Worm (Caenorhabditis elegans): ENCODE results near the gene C49F5.13.
"Not testable (repeated sequence)": the region's sequence is repeated elsewhere in the genome, so short reads cannot be mapped to it uniquely, and the experiment has no call there.

The C49F5.13 gene

ce11 chrX:11961103-11961502, at the start of gene C49F5.13:
C49F5.13 (plus strand) TSS chrX:11961403.
- TF ChIP-seq ceh-91 (GFP tag; IDR thresholded peaks at IDR 0.05); nhr-80 (tag; optimal IDR thresholded peaks at IDR 0.05); egl-44 (GFP tag; IDR thresholded peaks at IDR 0.05): not testable (repeated sequence)

- no peak for TF ChIP-seq mes-4 (tag; optimal IDR thresholded peaks at IDR 0.05)
These were observed 47.4 kb upstream of the C49F5.13 start, which contains the start of gene Y62H9A.12 for ce11 chrX:11913824-11914223. Y62H9A.12 (plus strand) TSS chrX:11914124.

DNA sequence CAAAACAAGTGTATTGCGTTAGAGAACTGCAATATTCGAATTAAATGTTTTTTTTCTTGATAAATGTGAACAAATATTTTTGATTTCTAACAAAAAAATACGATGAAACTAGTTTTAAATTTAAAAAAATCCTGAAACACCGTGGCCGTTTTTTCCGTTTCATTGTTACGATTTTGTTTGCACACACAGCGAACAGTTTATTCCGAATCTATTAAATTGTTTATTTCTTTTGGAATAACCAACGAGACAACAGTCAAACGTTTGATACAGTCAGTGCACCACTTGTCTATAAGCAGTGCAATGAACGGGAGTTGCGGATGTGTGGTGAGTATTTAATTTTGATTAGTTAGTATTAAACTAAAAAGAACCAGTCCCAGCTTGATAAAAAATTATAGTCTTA, 44.5 kb upstream of the C49F5.13 start, which contains the start of gene Y62H9A.13:
TSS of gene Y62H9A.13 (plus strand) at position 301 of the 400 bp plus-strand sequence.
- TF ChIP-seq F37B4.10 (GFP tag; IDR thresholded peaks at IDR 0.05) (no peak), nfya-1 (tag; optimal IDR thresholded peaks at IDR 0.05; ENCODE audit: borderline replicate concordance, insufficient read depth) (no peak), attf-3 (GFP tag; conservative IDR thresholded peaks at IDR 0.05) (no peak), dpl-1 (GFP tag; optimal IDR thresholded peaks at IDR 0.05) (no peak), madf-10 (tag; optimal IDR thresholded peaks at IDR 0.05) (no peak), ztf-28 (GFP tag; IDR thresholded peaks at IDR 0.05) (no peak), nhr-27 (tag; optimal IDR thresholded peaks at IDR 0.05) (no peak), athp-1 (tag; optimal IDR thresholded peaks at IDR 0.05) (no peak), mxl-1 (tag; optimal IDR thresholded peaks at IDR 0.05) (no peak)

DNA sequence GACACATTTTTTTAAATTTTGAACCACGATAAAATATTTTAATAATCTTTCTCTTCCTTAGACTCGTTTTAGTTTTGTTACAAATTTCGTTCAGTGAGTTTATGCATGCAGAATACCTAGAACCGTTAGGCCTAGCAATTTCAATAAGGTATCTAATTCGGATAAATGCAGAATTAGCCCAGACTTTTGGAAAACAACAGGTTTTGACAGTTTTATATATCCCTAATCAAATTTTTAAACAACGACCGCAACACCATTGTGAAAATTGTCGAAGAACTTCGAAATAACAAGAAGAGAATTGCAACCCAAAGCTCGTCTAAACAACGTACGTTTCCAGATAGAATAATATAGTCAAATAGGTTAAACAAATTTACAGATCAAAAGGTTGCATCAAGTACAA, 43.2 kb upstream of the C49F5.13 start, which contains the start of gene Y62H9A.16:
TSS of gene Y62H9A.16 (plus strand) at position 301 of the 400 bp plus-strand sequence.
- no peak for TF ChIP-seq ceh-100 (GFP tag; IDR thresholded peaks at IDR 0.05)
- TF ChIP-seq Y53G8AR.9 (GFP tag; conservative IDR thresholded peaks at IDR 0.05): no peak
- no peak for TF ChIP-seq tbx-9 (tag; optimal IDR thresholded peaks at IDR 0.05; ENCODE audit: borderline replicate concordance)
- TF ChIP-seq him-1 (tag; optimal IDR thresholded peaks at IDR 0.05): no peak
- TF ChIP-seq tlf-1 (GFP tag; optimal IDR thresholded peaks at IDR 0.05): no peak
- TF ChIP-seq Y79H2A.3 (GFP tag; conservative IDR thresholded peaks at IDR 0.05): no peak
- no peak for TF ChIP-seq F22D6.2 (tag; optimal IDR thresholded peaks at IDR 0.05)

DNA sequence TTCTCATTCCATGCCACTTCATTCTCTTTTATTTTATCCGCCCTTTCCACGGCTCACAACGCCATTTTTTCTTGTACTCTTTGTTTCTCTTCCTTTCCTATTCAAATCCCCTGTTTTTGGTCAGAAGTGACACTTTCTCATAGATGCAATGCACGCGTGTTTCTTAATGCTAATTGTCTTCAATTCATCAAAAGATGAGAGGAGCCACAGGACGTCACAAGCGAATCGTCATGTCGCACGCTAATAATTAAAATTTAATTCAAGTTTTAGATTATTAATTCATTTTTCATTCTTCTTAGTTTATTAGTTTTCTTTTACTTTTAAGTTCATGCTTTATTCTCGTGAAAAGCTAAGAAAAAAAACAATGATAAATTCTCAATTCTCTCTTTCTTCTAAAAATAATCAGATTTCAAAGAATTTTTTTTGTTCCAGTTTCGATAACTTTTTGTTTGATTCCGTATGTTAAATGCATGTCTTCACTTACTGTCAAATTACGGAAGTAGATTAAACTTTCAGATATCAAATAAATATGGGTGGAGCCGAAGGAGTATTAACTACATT, 40.4 kb upstream of the C49F5.13 start, which contains the start of gene Y62H9A.14:
TSS of gene Y62H9A.14 (plus strand) at position 511 of the 561 bp plus-strand sequence.
- TF ChIP-seq ama-1 (optimal IDR thresholded peaks at IDR 0.05): no peak
- no peak for TF ChIP-seq ama-1 (GFP tag; optimal IDR thresholded peaks at IDR 0.05)
- TF ChIP-seq ztf-3 (GFP tag; optimal IDR thresholded peaks at IDR 0.05): no peak
- TF ChIP-seq B0035.1 (tag; optimal IDR thresholded peaks at IDR 0.05): no peak
- TF ChIP-seq tbx-9 (tag; optimal IDR thresholded peaks at IDR 0.05; ENCODE audit: borderline replicate concordance): no peak
- TF ChIP-seq mes-4 (tag; optimal IDR thresholded peaks at IDR 0.05): no peak
- TF ChIP-seq ceh-79 (tag; optimal IDR thresholded peaks at IDR 0.05): no peak
- TF ChIP-seq rpc-1 (optimal IDR thresholded peaks at IDR 0.05): no peak
- no peak for TF ChIP-seq rpc-1 (tag; optimal IDR thresholded peaks at IDR 0.05)
- no peak for TF ChIP-seq hrde-1 (tag; optimal IDR thresholded peaks at IDR 0.05; ENCODE audit: borderline replicate concordance)
- TF ChIP-seq akir-1 (GFP tag; optimal IDR thresholded peaks at IDR 0.05): no peak
- no peak for TF ChIP-seq efl-1 (GFP tag; optimal IDR thresholded peaks at IDR 0.05)
- no peak for TF ChIP-seq F33H1.4 (GFP tag; IDR thresholded peaks at IDR 0.05)
- TF ChIP-seq Y56A3A.18 (GFP tag; IDR thresholded peaks at IDR 0.05): no peak
- TF ChIP-seq zim-3 (tag; optimal IDR thresholded peaks at IDR 0.05): no peak
- TF ChIP-seq ztf-28 (GFP tag; IDR thresholded peaks at IDR 0.05): no peak
- no peak for TF ChIP-seq lir-1 (GFP tag; conservative IDR thresholded peaks at IDR 0.05)
- no peak for TF ChIP-seq athp-1 (tag; optimal IDR thresholded peaks at IDR 0.05)
- TF ChIP-seq somi-1 (GFP tag; optimal IDR thresholded peaks at IDR 0.05): no peak

Measured in whole organism, young adult.